Worm (Caenorhabditis elegans) whole organism, young adult: ENCODE results near the gene K08B5.1.

Source experiments
- B0336.3 ChIP-seq: fragments of 200-800 bp; sonication (Bioruptor generic); IDR thresholded peaks from 2 replicates; pipeline ENCODE4 v1.3.6; 2022; ENCODE audit warnings: missing genetic modification characterization, missing compliant biosample characterization
- F39B2.1 ChIP-seq: fragments of 200-800 bp; sonication (Bioruptor generic); IDR thresholded peaks from 2 replicates; pipeline ENCODE4 v1.3.6; 2022; ENCODE audit warnings: missing genetic modification reagents, missing genetic modification characterization, missing compliant biosample characterization
- F49E8.2 ChIP-seq: sonication (generic microtip); optimal IDR thresholded peaks from 3 replicates; lab custom pipeline; 2017; ENCODE audit warnings: missing genetic modification characterization, mild to moderate bottlenecking, missing compliant biosample characterization, antibody characterized with exemption, moderate library complexity; ENCODE audit not compliant: insufficient read depth
- F55B11.4 ChIP-seq: sonication (generic microtip); optimal IDR thresholded peaks from 2 replicates; lab custom pipeline; 2016; ENCODE audit warnings: missing compliant biosample characterization, missing genetic modification characterization, borderline replicate concordance; ENCODE audit not compliant: insufficient read depth
- F57C9.4 ChIP-seq: sonication (generic microtip); optimal IDR thresholded peaks from 2 replicates; lab custom pipeline; 2017; ENCODE audit warnings: mild to moderate bottlenecking, missing genetic modification characterization, missing compliant biosample characterization
- T07F8.4 ChIP-seq: sonication (generic microtip); optimal IDR thresholded peaks from 2 replicates; lab custom pipeline; 2016; ENCODE audit warnings: mild to moderate bottlenecking, missing genetic modification characterization, moderate library complexity, missing compliant biosample characterization
- T26A5.8 ChIP-seq: sonication (generic microtip); optimal IDR thresholded peaks from 2 replicates; lab custom pipeline; 2016; ENCODE audit warnings: missing genetic modification characterization, missing compliant biosample characterization
- Y53F4B.3 ChIP-seq: fragments of 200-800 bp; sonication (Bioruptor generic); IDR thresholded peaks from 2 replicates; pipeline ENCODE4 v1.3.6; 2022; ENCODE audit warnings: missing genetic modification reagents, missing genetic modification characterization, missing compliant biosample characterization
- Y67H2A.10 ChIP-seq: fragments of 200-800 bp; sonication (Bioruptor generic); conservative IDR thresholded peaks from 2 replicates; pipeline ENCODE4 v1.3.6; 2022; ENCODE audit warnings: missing genetic modification reagents, missing genetic modification characterization, missing compliant biosample characterization
- ZK185.1 ChIP-seq: sonication (generic microtip); optimal IDR thresholded peaks from 2 replicates; lab custom pipeline; 2016; ENCODE audit warnings: mild to moderate bottlenecking, missing genetic modification characterization, missing compliant biosample characterization; ENCODE audit not compliant: poor library complexity, severe bottlenecking
- ama-1 ChIP-seq, 3 experiments: fragments of 150-350 bp in 1 of 3; sonication (generic microtip) in 2 of 3; optimal IDR thresholded peaks; 2 replicates each; lab custom pipeline; 2014 to 2018; ENCODE audit warnings: missing biosample characterization in 2 of 3, missing genetic modification characterization in 2 of 3, missing genetic modification reagents in 2 of 3
- athp-1 ChIP-seq: sonication (generic microtip); optimal IDR thresholded peaks from 2 replicates; lab custom pipeline; 2017; ENCODE audit warnings: mild to moderate bottlenecking, missing genetic modification characterization, missing compliant biosample characterization
- attf-5 ChIP-seq: fragments of 200-800 bp; sonication (Bioruptor generic); optimal IDR thresholded peaks from 2 replicates; lab custom pipeline; 2018; ENCODE audit warnings: mild to moderate bottlenecking, missing genetic modification characterization, missing compliant biosample characterization
- attf-6 ChIP-seq: fragments of 200-800 bp; sonication (Bioruptor generic); IDR thresholded peaks from 2 replicates; pipeline ENCODE4 v1.3.6; 2022; ENCODE audit warnings: missing genetic modification reagents, missing genetic modification characterization, missing compliant biosample characterization
- cebp-2 ChIP-seq: fragments of 200-800 bp; sonication (Bioruptor generic); IDR thresholded peaks from 2 replicates; pipeline ENCODE4 v1.3.6; 2022; ENCODE audit warnings: missing genetic modification characterization, missing compliant biosample characterization
- ceh-40 ChIP-seq: fragments of 200-800 bp; sonication (Bioruptor generic); IDR thresholded peaks from 2 replicates; pipeline ENCODE4 v1.3.6; 2022; ENCODE audit warnings: missing genetic modification characterization, missing compliant biosample characterization
- die-1 ChIP-seq: sonication (generic microtip); optimal IDR thresholded peaks from 2 replicates; lab custom pipeline; 2016; ENCODE audit warnings: missing genotype, mild to moderate bottlenecking, missing genetic modification characterization, missing compliant biosample characterization
- dox-1 ChIP-seq: fragments of 200-800 bp; sonication (Bioruptor generic); IDR thresholded peaks from 2 replicates; pipeline ENCODE4 v1.3.6; 2022; ENCODE audit warnings: missing genetic modification reagents, missing genetic modification characterization, missing compliant biosample characterization
- dpff-1 ChIP-seq: sonication (generic microtip); optimal IDR thresholded peaks from 2 replicates; lab custom pipeline; 2017; ENCODE audit warnings: mild to moderate bottlenecking, missing genetic modification characterization, missing compliant biosample characterization
- ets-4 ChIP-seq: fragments of 200-800 bp; sonication (Bioruptor generic); optimal IDR thresholded peaks from 2 replicates; lab custom pipeline; 2018; ENCODE audit warnings: mild to moderate bottlenecking, missing genetic modification characterization, missing compliant biosample characterization
- fkh-3 ChIP-seq: sonication (generic microtip); optimal IDR thresholded peaks from 2 replicates; lab custom pipeline; 2016; ENCODE audit warnings: mild to moderate bottlenecking, missing genetic modification characterization, missing compliant biosample characterization
- him-1 ChIP-seq: sonication (generic microtip); optimal IDR thresholded peaks from 2 replicates; lab custom pipeline; 2016; ENCODE audit warnings: missing genotype, missing genetic modification reagents, missing genetic modification characterization, missing compliant biosample characterization
- hlh-12 ChIP-seq: sonication (generic microtip); optimal IDR thresholded peaks from 2 replicates; lab custom pipeline; 2016; ENCODE audit warnings: missing genetic modification characterization, missing compliant biosample characterization
- hlh-26 ChIP-seq: fragments of 200-800 bp; sonication (Bioruptor generic); conservative IDR thresholded peaks from 2 replicates; pipeline ENCODE4 v1.3.6; 2022; ENCODE audit warnings: missing genetic modification reagents, missing genetic modification characterization, missing compliant biosample characterization
- hsf-1 ChIP-seq: fragments of 200-800 bp; sonication (Bioruptor generic); IDR thresholded peaks from 2 replicates; pipeline ENCODE4 v1.3.6; 2022; ENCODE audit warnings: missing genetic modification reagents, missing genetic modification characterization, missing compliant biosample characterization
- lag-1 ChIP-seq: fragments of 200-800 bp; sonication (Bioruptor generic); IDR thresholded peaks from 2 replicates; pipeline ENCODE4 v1.3.6; 2022; ENCODE audit warnings: missing genetic modification reagents, missing genetic modification characterization, missing compliant biosample characterization
- let-526 ChIP-seq: fragments of 200-800 bp; sonication (Bioruptor generic); IDR thresholded peaks from 2 replicates; pipeline ENCODE4 v1.3.6; 2022; ENCODE audit warnings: missing genetic modification reagents, missing genetic modification characterization, missing compliant biosample characterization
- lin-26 ChIP-seq: fragments of 200-800 bp; sonication (Bioruptor generic); IDR thresholded peaks from 2 replicates; pipeline ENCODE4 v1.3.6; 2022; ENCODE audit warnings: missing genetic modification reagents, missing genetic modification characterization, missing compliant biosample characterization
- madf-6 ChIP-seq: fragments of 200-800 bp; sonication (Bioruptor generic); IDR thresholded peaks from 2 replicates; pipeline ENCODE4 v1.3.6; 2022; ENCODE audit warnings: missing genetic modification reagents, missing genetic modification characterization, missing compliant biosample characterization
- madf-8 ChIP-seq: fragments of 200-800 bp; sonication (Bioruptor generic); conservative IDR thresholded peaks from 2 replicates; pipeline ENCODE4 v1.3.6; 2022; ENCODE audit warnings: missing genetic modification reagents, missing genetic modification characterization, missing compliant biosample characterization
- mel-28 ChIP-seq: sonication (generic microtip); optimal IDR thresholded peaks from 2 replicates; lab custom pipeline; 2016; ENCODE audit warnings: borderline replicate concordance, mild to moderate bottlenecking, missing genetic modification characterization, missing compliant biosample characterization
- mes-4 ChIP-seq: sonication (generic microtip); optimal IDR thresholded peaks from 2 replicates; lab custom pipeline; 2016; ENCODE audit warnings: missing genotype, missing genetic modification characterization, missing compliant biosample characterization
- mxl-1 ChIP-seq: sonication (generic microtip); optimal IDR thresholded peaks from 2 replicates; lab custom pipeline; 2016; ENCODE audit warnings: missing genetic modification characterization, missing compliant biosample characterization
- nfyb-1 ChIP-seq: fragments of 200-800 bp; sonication (Bioruptor generic); IDR thresholded peaks from 2 replicates; pipeline ENCODE4 v1.3.6; 2022; ENCODE audit warnings: missing genetic modification reagents, missing genetic modification characterization, missing compliant biosample characterization
- nhr-90 ChIP-seq: sonication (generic microtip); optimal IDR thresholded peaks from 2 replicates; lab custom pipeline; 2016; ENCODE audit warnings: missing genotype, mild to moderate bottlenecking, missing genetic modification characterization, missing compliant biosample characterization
- rcor-1 ChIP-seq: fragments of 200-800 bp; sonication (Bioruptor generic); IDR thresholded peaks from 2 replicates; pipeline ENCODE4 v1.3.6; 2022; ENCODE audit warnings: missing genetic modification reagents, missing genetic modification characterization, missing compliant biosample characterization
- rec-8 ChIP-seq, 2 experiments: sonication (generic microtip); optimal IDR thresholded peaks; 2 replicates each; lab custom pipeline; 2016; ENCODE audit warnings: mild to moderate bottlenecking in 2 of 2, missing genetic modification characterization in 2 of 2, missing genetic modification reagents in 2 of 2, missing genotype in 2 of 2, missing biosample characterization in 1 of 2, missing compliant biosample characterization in 1 of 2, moderate library complexity in 1 of 2
- sdz-38 ChIP-seq: sonication (generic microtip); optimal IDR thresholded peaks from 2 replicates; lab custom pipeline; 2016; ENCODE audit warnings: missing genotype, missing genetic modification characterization, missing compliant biosample characterization
- sea-2 ChIP-seq: fragments of 200-800 bp; sonication (Bioruptor generic); IDR thresholded peaks from 2 replicates; pipeline ENCODE4 v1.3.6; 2022; ENCODE audit warnings: missing genetic modification characterization, missing compliant biosample characterization
- snpc-1.3 ChIP-seq: sonication (generic microtip); optimal IDR thresholded peaks from 2 replicates; lab custom pipeline; 2017; ENCODE audit warnings: missing genetic modification characterization, mild to moderate bottlenecking, missing compliant biosample characterization, antibody characterized with exemption, moderate library complexity, missing genotype, missing genetic modification reagents; ENCODE audit not compliant: insufficient read depth
- snpc-4 ChIP-seq, 5 experiments: fragments of 150-350 bp in 1 of 5; sonication (generic microtip) in 4 of 5; optimal IDR thresholded peaks; 2 replicates each; lab custom pipeline; 2014 to 2018; ENCODE audit warnings: missing genetic modification characterization in 5 of 5, missing biosample characterization in 3 of 5, antibody characterized with exemption in 2 of 5, mild to moderate bottlenecking in 2 of 5, missing compliant biosample characterization in 2 of 5, missing genotype in 2 of 5, moderate library complexity in 2 of 5, missing genetic modification reagents in 1 of 5
- tbp1 ChIP-seq: fragments of 200-800 bp; sonication (Bioruptor generic); optimal IDR thresholded peaks from 2 replicates; lab custom pipeline; 2018; ENCODE audit warnings: mild to moderate bottlenecking, missing genetic modification characterization, missing compliant biosample characterization
- tlf-1 ChIP-seq: fragments of 200-800 bp; sonication (Bioruptor generic); optimal IDR thresholded peaks from 2 replicates; lab custom pipeline; 2018; ENCODE audit warnings: mild to moderate bottlenecking, missing genetic modification characterization, missing compliant biosample characterization
- unc-62 ChIP-seq: fragments of 150-350 bp; optimal IDR thresholded peaks from 2 replicates; lab custom pipeline; 2014; ENCODE audit warnings: missing biosample characterization, missing genetic modification reagents, missing genetic modification characterization
- ztf-18 ChIP-seq: sonication (generic microtip); optimal IDR thresholded peaks from 2 replicates; lab custom pipeline; 2016; ENCODE audit warnings: missing genotype, mild to moderate bottlenecking, missing genetic modification characterization, missing compliant biosample characterization
- ztf-25 ChIP-seq: fragments of 200-800 bp; sonication (Bioruptor generic); IDR thresholded peaks from 2 replicates; pipeline ENCODE4 v1.3.6; 2022; ENCODE audit warnings: missing genetic modification reagents, missing genetic modification characterization, missing compliant biosample characterization
- ztf-26 ChIP-seq: sonication (generic microtip); optimal IDR thresholded peaks from 2 replicates; lab custom pipeline; 2017; ENCODE audit warnings: missing genetic modification characterization, missing compliant biosample characterization
- ztf-3 ChIP-seq: fragments of 200-800 bp; sonication (Bioruptor generic); optimal IDR thresholded peaks from 2 replicates; lab custom pipeline; 2018; ENCODE audit warnings: mild to moderate bottlenecking, missing genetic modification characterization, missing compliant biosample characterization

K08B5.1 gene

DNA sequence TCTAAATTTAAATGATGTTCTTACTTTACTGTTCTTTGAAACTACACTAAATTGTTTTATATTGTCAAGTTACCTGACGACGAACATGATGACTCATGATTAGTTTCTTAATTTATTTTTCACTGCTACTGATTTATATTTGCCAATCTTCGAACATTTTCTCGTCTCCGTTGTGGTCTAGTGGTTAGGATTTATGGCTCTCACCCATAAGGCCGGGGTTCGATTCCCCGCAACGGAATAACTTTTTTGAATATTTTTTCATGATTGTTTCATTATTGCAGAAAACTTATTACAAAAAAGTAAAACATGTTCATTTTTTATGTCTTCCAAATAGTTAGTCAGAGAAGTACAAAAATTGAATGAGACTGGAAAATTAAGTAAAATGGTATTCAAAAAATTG is 542 bp downstream of the K08B5.1 start (continued):
- peak; percentile 98 for TF ChIP-seq him-1 (tag; lab: Kevin White, UChicago)
- no peak for TF ChIP-seq cebp-2
- no peak for TF ChIP-seq lag-1 (GFP tag; lab: Robert Waterston, UW)
- no peak for TF ChIP-seq F39B2.1
- TF ChIP-seq let-526 (GFP tag; lab: Robert Waterston, UW), result no peak
- TF ChIP-seq athp-1 (tag; lab: Kevin White, UChicago), result no peak
- TF ChIP-seq lin-26 (GFP tag; lab: Robert Waterston, UW), result peak; percentile 72
- TF ChIP-seq F49E8.2 (tag; lab: Kevin White, UChicago), result no peak
- TF ChIP-seq hlh-12 (tag; lab: Kevin White, UChicago), result peak; percentile 36
- TF ChIP-seq attf-6 (GFP tag; lab: Robert Waterston, UW), result 0 out of 2 replicates have a peak, but pooled peaks have one; percentile 47
- TF ChIP-seq F55B11.4 (tag; lab: Kevin White, UChicago), result no peak
- peak; percentile 66 for TF ChIP-seq nfyb-1 (GFP tag; lab: Robert Waterston, UW)
- TF ChIP-seq ama-1 (optimal IDR thresholded peaks at IDR 0.05; lab: Kevin White, UChicago), result no peak
- peak; percentile 42 to 46 for TF ChIP-seq ama-1 (GFP tag; optimal IDR thresholded peaks at IDR 0.05; lab: Kevin White, UChicago)
- TF ChIP-seq mes-4, result no peak
- TF ChIP-seq B0336.3 (GFP tag; lab: Robert Waterston, UW), result no peak
- TF ChIP-seq rcor-1 (GFP tag; lab: Robert Waterston, UW), result peak; percentile 28; the same call in 1 of the 2 replicates
- peak; percentile 67 for TF ChIP-seq ZK185.1 (tag; lab: Kevin White, UChicago)
- TF ChIP-seq rec-8 (tag; optimal IDR thresholded peaks at IDR 0.05; lab: Kevin White, UChicago), result peak in 1 of 2 experiments; percentile 16
- TF ChIP-seq nhr-90 (tag; lab: Kevin White, UChicago), result peak; percentile 49
- TF ChIP-seq Y67H2A.10, result no peak
- no peak for TF ChIP-seq T26A5.8
- TF ChIP-seq Y53F4B.3 (GFP tag; lab: Robert Waterston, UW), result no peak
- no peak for TF ChIP-seq F57C9.4 (tag; lab: Kevin White, UChicago)
- peak; percentile 5 for TF ChIP-seq mxl-1 (tag; lab: Kevin White, UChicago)
- TF ChIP-seq madf-8 (GFP tag; lab: Robert Waterston, UW), result no peak
- TF ChIP-seq sdz-38, result no peak
- peak; percentile 95 for TF ChIP-seq tbp1 (GFP tag; lab: Kevin White, UChicago)
- no peak for TF ChIP-seq ets-4 (GFP tag; lab: Kevin White, UChicago)
- TF ChIP-seq fkh-3 (tag; lab: Kevin White, UChicago), result no peak
- TF ChIP-seq mel-28 (tag; lab: Kevin White, UChicago), result no peak
- 0 out of 2 replicates have a peak, but pooled peaks have one; percentile 26 for TF ChIP-seq hsf-1
- TF ChIP-seq madf-6 (GFP tag; lab: Robert Waterston, UW), result no peak
- TF ChIP-seq unc-62 (GFP tag; lab: Kevin White, UChicago), result no peak
- no peak for TF ChIP-seq ceh-40 (GFP tag; lab: Robert Waterston, UW)
- peak; percentile 60 for TF ChIP-seq snpc-4 (GFP tag; optimal IDR thresholded peaks at IDR 0.05; lab: Kevin White, UChicago)
- TF ChIP-seq snpc-4 (tag; optimal IDR thresholded peaks at IDR 0.05; lab: Kevin White, UChicago), result peak in 3 of 4 experiments; percentile 68 to 87 (median 74)
- peak; percentile 46 for TF ChIP-seq die-1 (tag; lab: Kevin White, UChicago)
- TF ChIP-seq ztf-25 (GFP tag; lab: Robert Waterston, UW), result peak; percentile 79; the same call in 1 of the 2 replicates
- no peak for TF ChIP-seq tlf-1 (GFP tag; lab: Kevin White, UChicago)
- no peak for TF ChIP-seq dpff-1 (tag; lab: Kevin White, UChicago)
- peak; percentile 77 for TF ChIP-seq snpc-1.3
- peak; percentile 41 for TF ChIP-seq ztf-18 (tag; lab: Kevin White, UChicago)
- TF ChIP-seq ztf-26 (tag; lab: Kevin White, UChicago), result peak; percentile 11
- no peak for TF ChIP-seq attf-5
- no peak; the same call in 1 of the 2 replicates for TF ChIP-seq dox-1 (GFP tag; lab: Robert Waterston, UW)
- no peak for TF ChIP-seq T07F8.4 (tag; lab: Kevin White, UChicago)
- no peak for TF ChIP-seq hlh-26 (GFP tag; lab: Robert Waterston, UW)
- TF ChIP-seq ztf-3 (GFP tag; lab: Kevin White, UChicago), result no peak
- TF ChIP-seq sea-2 (GFP tag; lab: Robert Waterston, UW), result no peak
